Worm (Caenorhabditis elegans) whole organism, early embryonic: ENCODE measurements around the gene T23G4.2.

Source experiments
- B0310.2 ChIP-seq: sonication (generic microtip); optimal IDR thresholded peaks from 2 replicates; lab custom pipeline; 2016; ENCODE audit warnings: mild to moderate bottlenecking, missing genetic modification characterization, missing compliant biosample characterization
- F13C5.2 ChIP-seq: sonication (generic microtip); optimal IDR thresholded peaks from 2 replicates; lab custom pipeline; 2017; ENCODE audit warnings: mild to moderate bottlenecking, missing genetic modification characterization, inconsistent platforms, missing compliant biosample characterization
- aly-1 ChIP-seq: sonication (generic microtip); optimal IDR thresholded peaks from 2 replicates; lab custom pipeline; 2016; ENCODE audit warnings: missing genetic modification characterization, missing compliant biosample characterization
- ama-1 ChIP-seq: fragments of 150-350 bp; optimal IDR thresholded peaks from 2 replicates; lab custom pipeline; 2014
- ceh-13 ChIP-seq: fragments of 200-800 bp; sonication (Bioruptor generic); optimal IDR thresholded peaks from 2 replicates; lab custom pipeline; 2018; ENCODE audit warnings: mild to moderate bottlenecking, missing genetic modification characterization, missing compliant biosample characterization
- ceh-36 ChIP-seq: sonication (generic microtip); optimal IDR thresholded peaks from 2 replicates; lab custom pipeline; 2016; ENCODE audit warnings: missing genetic modification characterization, inconsistent platforms, missing compliant biosample characterization
- ets-7 ChIP-seq: sonication (generic microtip); optimal IDR thresholded peaks from 2 replicates; lab custom pipeline; 2016; ENCODE audit warnings: missing genotype, missing genetic modification characterization, missing compliant biosample characterization
- flt-1 ChIP-seq: fragments of 200-800 bp; sonication (Bioruptor generic); IDR thresholded peaks from 2 replicates; pipeline ENCODE4 v1.3.6; 2022; ENCODE audit warnings: missing genetic modification characterization, missing compliant biosample characterization
- hmbx-1 ChIP-seq: sonication (generic microtip); optimal IDR thresholded peaks from 2 replicates; lab custom pipeline; 2016; ENCODE audit warnings: mild to moderate bottlenecking, missing genetic modification characterization, missing compliant biosample characterization
- hmg-4 ChIP-seq: fragments of 200-800 bp; sonication (Bioruptor generic); optimal IDR thresholded peaks from 2 replicates; lab custom pipeline; 2018; ENCODE audit warnings: mild to moderate bottlenecking, missing genetic modification characterization, missing compliant biosample characterization
- hnd-1 ChIP-seq: sonication (generic microtip); optimal IDR thresholded peaks from 2 replicates; lab custom pipeline; 2016; ENCODE audit warnings: missing genetic modification characterization, missing compliant biosample characterization
- pes-1 ChIP-seq: fragments of 200-800 bp; sonication (Bioruptor generic); IDR thresholded peaks from 2 replicates; pipeline ENCODE4 v1.3.6; 2022; ENCODE audit warnings: missing genetic modification reagents, missing genetic modification characterization, missing compliant biosample characterization
- scrt-1 ChIP-seq: fragments of 200-800 bp; sonication (Bioruptor generic); IDR thresholded peaks from 2 replicates; pipeline ENCODE4 v1.3.6; 2022; ENCODE audit warnings: missing genetic modification characterization, missing compliant biosample characterization
- sea-1 ChIP-seq: fragments of 200-800 bp; sonication (Bioruptor generic); conservative IDR thresholded peaks from 2 replicates; pipeline ENCODE4 v1.3.6; 2022; ENCODE audit warnings: missing genetic modification characterization, missing compliant biosample characterization
- tbx-11 ChIP-seq: fragments of 200-800 bp; sonication (Bioruptor generic); IDR thresholded peaks from 2 replicates; pipeline ENCODE4 v1.3.6; 2022; ENCODE audit warnings: missing genetic modification characterization, missing compliant biosample characterization
- tbx-37 ChIP-seq: fragments of 200-800 bp; sonication (Bioruptor generic); conservative IDR thresholded peaks from 2 replicates; pipeline ENCODE4 v1.3.6; 2022; ENCODE audit warnings: missing genetic modification reagents, missing genetic modification characterization, missing compliant biosample characterization
- tra-4 ChIP-seq: sonication (generic microtip); optimal IDR thresholded peaks from 2 replicates; lab custom pipeline; 2017; ENCODE audit warnings: missing genetic modification characterization, missing compliant biosample characterization

Gene T23G4.2

DNA sequence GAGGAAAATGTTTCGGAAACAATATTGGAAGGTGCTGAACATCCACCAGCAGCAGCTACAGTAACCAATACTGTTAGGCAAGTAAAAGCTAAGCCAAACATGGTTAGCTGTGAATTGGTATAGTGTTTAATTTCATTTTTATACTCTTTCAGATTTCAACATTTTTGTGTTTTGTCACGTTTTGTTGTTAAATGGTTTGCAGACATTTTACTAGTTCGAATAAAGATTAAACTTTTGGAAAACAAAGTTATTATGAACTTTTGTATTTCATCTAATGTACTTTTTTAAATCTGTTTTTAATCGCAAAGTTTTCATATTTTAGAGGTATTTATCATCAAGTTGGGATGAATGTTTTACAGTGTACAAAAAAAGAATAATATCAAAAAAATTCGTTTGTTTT lies 39.1 kb downstream of the T23G4.2 start, which contains the start of gene C08F11.17:
Gene C08F11.17, minus strand, starts transcription at position 101 of the 400 bp plus-strand sequence.
- TF ChIP-seq hnd-1 (tag; lab: Kevin White, UChicago), result no peak
- no peak for TF ChIP-seq ceh-36 (tag; lab: Kevin White, UChicago)
- TF ChIP-seq F13C5.2 (tag; lab: Kevin White, UChicago), result no peak
- TF ChIP-seq sea-1, result no peak
- TF ChIP-seq B0310.2, result no peak
- no peak for TF ChIP-seq scrt-1 (GFP tag; lab: Robert Waterston, UW)
- TF ChIP-seq flt-1 (GFP tag; lab: Robert Waterston, UW), result no peak
- no peak for TF ChIP-seq tbx-37 (GFP tag; lab: Robert Waterston, UW)
- no peak for TF ChIP-seq ceh-13 (GFP tag; lab: Kevin White, UChicago)
- no peak for TF ChIP-seq hmbx-1 (tag; lab: Kevin White, UChicago)
- TF ChIP-seq ets-7 (tag; lab: Kevin White, UChicago), result no peak
- no peak for TF ChIP-seq tra-4 (tag; lab: Kevin White, UChicago)

DNA sequence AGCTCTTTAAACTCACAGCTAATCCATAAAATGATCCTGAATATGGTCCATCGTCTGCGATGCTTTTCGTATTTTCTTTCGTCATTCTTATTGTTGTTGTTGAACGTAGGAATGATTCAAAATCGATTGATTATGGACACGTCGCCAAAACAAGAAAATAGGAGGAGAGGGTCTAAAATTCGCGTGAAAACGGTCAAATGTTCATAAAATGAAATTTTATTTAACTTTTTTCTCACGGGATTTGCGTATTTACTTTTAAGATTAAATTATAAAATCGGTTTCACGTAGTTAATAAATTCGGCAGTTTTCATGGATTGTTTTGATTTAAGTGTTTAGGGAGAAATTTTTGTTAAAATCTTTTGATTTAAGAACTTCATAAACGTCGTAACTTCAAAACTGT lies 40.2 kb downstream of the T23G4.2 start, which contains the start of gene C08F11.10:
Gene C08F11.10, minus strand, starts transcription at position 101 of the 400 bp plus-strand sequence.
- TF ChIP-seq F13C5.2 (tag; lab: Kevin White, UChicago) (no peak), flt-1 (GFP tag; lab: Robert Waterston, UW) (no peak), ets-7 (tag; lab: Kevin White, UChicago) (no peak), pes-1 (GFP tag; lab: Robert Waterston, UW) (no peak), scrt-1 (GFP tag; lab: Robert Waterston, UW) (no peak), ceh-13 (GFP tag; lab: Kevin White, UChicago) (no peak), ceh-36 (tag; lab: Kevin White, UChicago) (no peak), tbx-37 (GFP tag; lab: Robert Waterston, UW) (no peak), tra-4 (tag; lab: Kevin White, UChicago) (no peak), sea-1 (no peak), B0310.2 (no peak), hmg-4 (GFP tag; lab: Kevin White, UChicago) (no peak), ama-1 (no peak), hmbx-1 (tag; lab: Kevin White, UChicago) (no peak), tbx-11 (GFP tag; lab: Robert Waterston, UW) (no peak)

DNA sequence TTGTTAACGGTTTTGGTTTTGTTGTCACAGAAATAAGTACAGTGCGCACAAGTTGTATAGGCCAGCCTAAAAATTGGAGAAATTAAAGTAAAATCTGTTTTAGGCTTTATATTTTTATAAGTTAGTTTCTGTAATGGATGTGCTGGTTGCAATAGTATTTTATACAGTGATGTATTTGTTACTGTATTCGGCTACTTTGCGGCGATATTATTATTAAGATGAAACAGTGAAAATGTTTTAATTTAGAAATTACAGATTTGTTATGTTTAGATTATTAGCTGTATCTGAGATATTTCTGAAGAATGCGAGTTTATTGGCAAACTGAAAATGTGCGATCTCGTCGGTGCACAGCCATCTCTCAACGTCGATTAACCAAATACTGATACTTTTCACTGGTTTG lies 41.8 kb downstream of the T23G4.2 start, which contains the start of gene ule-4:
Gene ule-4, minus strand, starts transcription at position 101 of the 400 bp plus-strand sequence.
- TF ChIP-seq ama-1, result no peak

DNA sequence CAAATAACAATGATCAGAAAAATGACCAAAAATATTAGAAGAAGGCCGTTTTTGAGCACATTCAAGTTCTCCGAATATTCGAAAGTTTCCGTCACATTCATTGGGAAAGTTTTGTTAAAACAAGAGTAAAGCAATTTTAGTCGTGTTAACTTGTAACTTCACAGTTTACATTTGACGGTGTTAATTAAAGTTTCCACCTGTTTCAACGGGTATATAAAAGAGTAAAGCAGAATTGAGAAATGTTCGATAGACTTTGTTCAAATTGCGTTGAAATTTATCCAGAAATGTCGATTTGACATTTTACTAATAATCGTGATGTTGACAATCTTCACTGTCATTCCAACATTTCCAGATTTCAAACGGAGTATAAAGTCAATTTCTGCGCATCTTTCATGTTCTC lies 43.5 kb downstream of the T23G4.2 start, which contains the start of gene srz-29:
Gene srz-29, minus strand, starts transcription at position 101 of the 400 bp plus-strand sequence.
- TF ChIP-seq ceh-36 (tag; lab: Kevin White, UChicago) (no peak), pes-1 (GFP tag; lab: Robert Waterston, UW) (no peak), B0310.2 (no peak), tra-4 (tag; lab: Kevin White, UChicago) (no peak), tbx-37 (GFP tag; lab: Robert Waterston, UW) (no peak), hmg-4 (GFP tag; lab: Kevin White, UChicago) (no peak), tbx-11 (GFP tag; lab: Robert Waterston, UW) (no peak), ama-1 (no peak), hnd-1 (tag; lab: Kevin White, UChicago) (no peak), ets-7 (tag; lab: Kevin White, UChicago) (no peak), hmbx-1 (tag; lab: Kevin White, UChicago) (no peak)

DNA sequence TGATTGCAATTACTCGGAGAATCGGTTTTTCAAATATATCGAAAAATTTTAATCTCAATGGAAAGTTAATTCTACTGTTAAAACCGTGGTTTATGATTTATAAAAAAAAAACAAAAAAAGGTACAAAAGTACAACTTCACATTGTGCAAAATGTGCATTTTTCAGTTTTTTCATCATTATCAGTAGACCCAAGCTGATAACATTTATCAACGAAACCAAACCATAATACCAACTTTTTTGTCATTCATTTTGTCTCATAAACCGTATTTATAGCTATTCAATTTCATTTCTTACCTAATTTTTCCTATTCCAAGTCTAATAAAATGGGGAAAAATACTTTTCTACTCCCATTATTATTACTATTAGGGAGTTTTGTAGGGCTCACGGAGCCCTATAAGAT lies 50.3 kb downstream of the T23G4.2 start, which contains the start of gene ugt-22:
Gene ugt-22, plus strand, starts transcription at position 234 of the 400 bp plus-strand sequence.
- TF ChIP-seq sea-1, result no peak
- no peak for TF ChIP-seq ceh-13 (GFP tag; lab: Kevin White, UChicago)
- TF ChIP-seq ceh-36 (tag; lab: Kevin White, UChicago), result no peak
- no peak for TF ChIP-seq hmg-4 (GFP tag; lab: Kevin White, UChicago)
- TF ChIP-seq F13C5.2 (tag; lab: Kevin White, UChicago), result no peak
- TF ChIP-seq aly-1, result no peak
- TF ChIP-seq flt-1 (GFP tag; lab: Robert Waterston, UW), result no peak
- TF ChIP-seq B0310.2, result no peak
- no peak for TF ChIP-seq tra-4 (tag; lab: Kevin White, UChicago)
- no peak for TF ChIP-seq tbx-11 (GFP tag; lab: Robert Waterston, UW)
